Worm (Caenorhabditis elegans) whole organism, late embryonic: Measurements from ENCODE around the gene alh-1.
A peak's percentile ranks its signal among the peaks of the same experiment; 100 is the strongest.

ENCODE experiments used
- C08G9.2 ChIP-seq: sonication (generic microtip); optimal IDR thresholded peaks from 2 replicates; lab custom pipeline; 2016; ENCODE audit warnings: mild to moderate bottlenecking, missing genetic modification characterization, moderate library complexity, missing compliant biosample characterization
- C38D4.7 ChIP-seq: fragments of 200-800 bp; sonication (Bioruptor generic); optimal IDR thresholded peaks from 2 replicates; lab custom pipeline; 2018; ENCODE audit warnings: mild to moderate bottlenecking, missing genetic modification characterization, moderate library complexity, missing compliant biosample characterization
- K02D7.2 ChIP-seq: sonication (generic microtip); optimal IDR thresholded peaks from 2 replicates; lab custom pipeline; 2017; ENCODE audit warnings: mild to moderate bottlenecking, missing genetic modification characterization, missing compliant biosample characterization
- T23F11.4 ChIP-seq: fragments of 200-800 bp; sonication (Bioruptor generic); optimal IDR thresholded peaks from 2 replicates; lab custom pipeline; 2018; ENCODE audit warnings: mild to moderate bottlenecking, missing genetic modification characterization, missing compliant biosample characterization
- ahr-1 ChIP-seq: sonication (generic microtip); optimal IDR thresholded peaks from 2 replicates; lab custom pipeline; 2016; ENCODE audit warnings: missing genetic modification characterization, missing compliant biosample characterization
- ceh-18 ChIP-seq: sonication (generic microtip); optimal IDR thresholded peaks from 2 replicates; lab custom pipeline; 2016; ENCODE audit warnings: missing genetic modification characterization, missing compliant biosample characterization
- ceh-2 ChIP-seq: sonication (generic microtip); optimal IDR thresholded peaks from 2 replicates; lab custom pipeline; 2016; ENCODE audit warnings: missing genotype, missing genetic modification characterization, missing compliant biosample characterization
- ceh-30 ChIP-seq: fragments of 150-350 bp; optimal IDR thresholded peaks from 2 replicates; lab custom pipeline; 2014; ENCODE audit warnings: missing biosample characterization, missing genetic modification characterization
- ceh-31 ChIP-seq: sonication (generic microtip); optimal IDR thresholded peaks from 2 replicates; lab custom pipeline; 2016; ENCODE audit warnings: missing genetic modification characterization, missing compliant biosample characterization
- ceh-45 ChIP-seq: fragments of 200-800 bp; sonication (Bioruptor generic); IDR thresholded peaks from 2 replicates; pipeline ENCODE4 v1.3.6; 2022; ENCODE audit warnings: missing genetic modification reagents, missing genetic modification characterization, missing compliant biosample characterization
- ceh-48 ChIP-seq: sonication (generic microtip); optimal IDR thresholded peaks from 2 replicates; lab custom pipeline; 2016; ENCODE audit warnings: missing genetic modification characterization, inconsistent platforms, missing compliant biosample characterization
- ceh-6 ChIP-seq: fragments of 200-800 bp; sonication (Bioruptor generic); optimal IDR thresholded peaks from 2 replicates; lab custom pipeline; 2018; ENCODE audit warnings: mild to moderate bottlenecking, missing genetic modification characterization, missing compliant biosample characterization
- che-1 ChIP-seq: sonication (generic microtip); optimal IDR thresholded peaks from 2 replicates; lab custom pipeline; 2016; ENCODE audit warnings: mild to moderate bottlenecking, missing genetic modification characterization, missing compliant biosample characterization
- dmd-4 ChIP-seq: sonication (generic microtip); optimal IDR thresholded peaks from 2 replicates; lab custom pipeline; 2016; ENCODE audit warnings: borderline replicate concordance, missing genetic modification characterization, missing compliant biosample characterization
- dve-1 ChIP-seq: sonication (generic microtip); optimal IDR thresholded peaks from 2 replicates; lab custom pipeline; 2017; ENCODE audit warnings: antibody characterized with exemption, mild to moderate bottlenecking, missing genetic modification characterization, missing compliant biosample characterization
- elt-2 ChIP-seq: sonication (generic microtip); optimal IDR thresholded peaks from 2 replicates; lab custom pipeline; 2016; ENCODE audit warnings: missing genetic modification reagents, missing genetic modification characterization, missing compliant biosample characterization
- ets-4 ChIP-seq: sonication (generic microtip); optimal IDR thresholded peaks from 2 replicates; lab custom pipeline; 2016; ENCODE audit warnings: missing genetic modification characterization, missing compliant biosample characterization
- fax-1 ChIP-seq: sonication (generic microtip); optimal IDR thresholded peaks from 2 replicates; lab custom pipeline; 2016; ENCODE audit warnings: missing genotype, missing genetic modification characterization, missing compliant biosample characterization
- fkh-6 ChIP-seq: sonication (generic microtip); optimal IDR thresholded peaks from 2 replicates; lab custom pipeline; 2016; ENCODE audit warnings: missing genetic modification characterization, missing compliant biosample characterization
- hlh-13 ChIP-seq: fragments of 200-800 bp; sonication (Bioruptor generic); optimal IDR thresholded peaks from 2 replicates; lab custom pipeline; 2018; ENCODE audit warnings: mild to moderate bottlenecking, missing genetic modification characterization, missing compliant biosample characterization
- hlh-15 ChIP-seq: sonication (generic microtip); optimal IDR thresholded peaks from 2 replicates; lab custom pipeline; 2016; ENCODE audit warnings: missing genetic modification characterization, missing compliant biosample characterization
- hlh-30 ChIP-seq: sonication (generic microtip); optimal IDR thresholded peaks from 2 replicates; lab custom pipeline; 2017; ENCODE audit warnings: antibody characterized with exemption, missing genetic modification characterization, missing compliant biosample characterization; ENCODE audit not compliant: insufficient read depth
- hlh-8 ChIP-seq: sonication (generic microtip); optimal IDR thresholded peaks from 2 replicates; lab custom pipeline; 2016; ENCODE audit warnings: missing genotype, missing genetic modification characterization, missing compliant biosample characterization
- lim-6 ChIP-seq: sonication (generic microtip); optimal IDR thresholded peaks from 2 replicates; lab custom pipeline; 2016; ENCODE audit warnings: missing genetic modification characterization, missing compliant biosample characterization
- lin-11 ChIP-seq: fragments of 200-800 bp; sonication (Bioruptor generic); optimal IDR thresholded peaks from 2 replicates; lab custom pipeline; 2018; ENCODE audit warnings: mild to moderate bottlenecking, missing genetic modification characterization, missing compliant biosample characterization
- madf-2 ChIP-seq: sonication (generic microtip); optimal IDR thresholded peaks from 2 replicates; lab custom pipeline; 2017; ENCODE audit warnings: missing genetic modification characterization, missing compliant biosample characterization
- mec-3 ChIP-seq: sonication (generic microtip); optimal IDR thresholded peaks from 2 replicates; lab custom pipeline; 2016; ENCODE audit warnings: borderline replicate concordance, missing genetic modification characterization, missing compliant biosample characterization
- nfya-1 ChIP-seq: sonication (generic microtip); optimal IDR thresholded peaks from 2 replicates; lab custom pipeline; 2017; ENCODE audit warnings: missing genetic modification characterization, mild to moderate bottlenecking, missing compliant biosample characterization, antibody characterized with exemption, moderate library complexity
- nhr-11 ChIP-seq: fragments of 150-350 bp; optimal IDR thresholded peaks from 2 replicates; lab custom pipeline; 2014; ENCODE audit warnings: missing biosample characterization, missing genetic modification characterization
- nhr-232 ChIP-seq: sonication (generic microtip); optimal IDR thresholded peaks from 2 replicates; lab custom pipeline; 2016; ENCODE audit warnings: missing genetic modification characterization, missing compliant biosample characterization
- npax-4 ChIP-seq: sonication (generic microtip); optimal IDR thresholded peaks from 2 replicates; lab custom pipeline; 2016; ENCODE audit warnings: missing genetic modification characterization, missing compliant biosample characterization
- odd-2 ChIP-seq: sonication (generic microtip); optimal IDR thresholded peaks from 2 replicates; lab custom pipeline; 2017; ENCODE audit warnings: antibody characterized with exemption, mild to moderate bottlenecking, missing genetic modification characterization, missing compliant biosample characterization
- pat-9 ChIP-seq: fragments of 200-800 bp; sonication (Bioruptor generic); optimal IDR thresholded peaks from 2 replicates; lab custom pipeline; 2018; ENCODE audit warnings: mild to moderate bottlenecking, missing genetic modification characterization, moderate library complexity, missing compliant biosample characterization
- pax-1 ChIP-seq: fragments of 150-350 bp; optimal IDR thresholded peaks from 2 replicates; lab custom pipeline; 2014; ENCODE audit warnings: missing biosample characterization, missing genetic modification characterization
- pha-4 ChIP-seq: fragments of 150-350 bp; optimal IDR thresholded peaks from 2 replicates; lab custom pipeline; 2018; ENCODE audit warnings: missing biosample characterization, missing genetic modification reagents, missing genetic modification characterization
- rnt-1 ChIP-seq: sonication (generic microtip); optimal IDR thresholded peaks from 2 replicates; lab custom pipeline; 2016; ENCODE audit warnings: missing genetic modification characterization, missing compliant biosample characterization
- sox-4 ChIP-seq: sonication (generic microtip); optimal IDR thresholded peaks from 2 replicates; lab custom pipeline; 2017; ENCODE audit warnings: mild to moderate bottlenecking, missing genetic modification characterization, inconsistent platforms, missing compliant biosample characterization
- tbx-2 ChIP-seq: sonication (generic microtip); optimal IDR thresholded peaks from 2 replicates; lab custom pipeline; 2016; ENCODE audit warnings: missing genetic modification characterization, missing compliant biosample characterization
- ttx-3 ChIP-seq: sonication (generic microtip); optimal IDR thresholded peaks from 2 replicates; lab custom pipeline; 2016; ENCODE audit warnings: missing genetic modification reagents, missing genetic modification characterization, missing compliant biosample characterization
- unc-42 ChIP-seq: sonication (generic microtip); optimal IDR thresholded peaks from 2 replicates; lab custom pipeline; 2016; ENCODE audit warnings: missing genotype, missing genetic modification characterization, missing compliant biosample characterization
- unc-55 ChIP-seq: sonication (generic microtip); optimal IDR thresholded peaks from 2 replicates; lab custom pipeline; 2017; ENCODE audit warnings: missing biosample characterization, missing genetic modification reagents, missing genetic modification characterization
- unc-86 ChIP-seq: sonication (generic microtip); optimal IDR thresholded peaks from 2 replicates; lab custom pipeline; 2016; ENCODE audit warnings: missing genetic modification characterization, missing compliant biosample characterization
- zip-5 ChIP-seq: sonication (generic microtip); optimal IDR thresholded peaks from 2 replicates; lab custom pipeline; 2016; ENCODE audit warnings: missing genetic modification characterization, missing compliant biosample characterization

The alh-1 gene

ce11 chrIII:5071509-5071908, 6.1 kb upstream of the alh-1 start, which contains the start of gene C45G9.12:
C45G9.12 (minus strand) TSS chrIII:5071609.
- TF ChIP-seq ceh-2 (tag; lab: Kevin White, UChicago), result no peak
- no peak for TF ChIP-seq sox-4 (tag; lab: Kevin White, UChicago)
- TF ChIP-seq hlh-30 (tag; lab: Kevin White, UChicago), result no peak
- no peak for TF ChIP-seq lim-6
- no peak for TF ChIP-seq ttx-3
- no peak for TF ChIP-seq fax-1 (tag; lab: Kevin White, UChicago)
- TF ChIP-seq ets-4 (tag; lab: Kevin White, UChicago), result no peak
- no peak for TF ChIP-seq pax-1 (tag; lab: Kevin White, UChicago)
- no peak for TF ChIP-seq che-1 (tag; lab: Kevin White, UChicago)
- TF ChIP-seq fkh-6 (tag; lab: Kevin White, UChicago), result no peak
- TF ChIP-seq unc-86, result no peak
- TF ChIP-seq ceh-30 (tag; lab: Kevin White, UChicago), result no peak
- TF ChIP-seq ceh-31 (tag; lab: Kevin White, UChicago), result no peak
- TF ChIP-seq madf-2, result no peak
- no peak for TF ChIP-seq hlh-13 (GFP tag; lab: Kevin White, UChicago)
- TF ChIP-seq ceh-45 (GFP tag; lab: Robert Waterston, UW), result no peak
- TF ChIP-seq ceh-18 (tag; lab: Kevin White, UChicago), result no peak
- no peak for TF ChIP-seq nfya-1 (tag; lab: Kevin White, UChicago)
- no peak for TF ChIP-seq zip-5
- no peak for TF ChIP-seq K02D7.2 (tag; lab: Kevin White, UChicago)

- TF ChIP-seq lin-11 (tag; lab: Kevin White, UChicago), result no peak
- TF ChIP-seq nfya-1 (tag; lab: Kevin White, UChicago), result no peak
- no peak for TF ChIP-seq nhr-232 (tag; lab: Kevin White, UChicago)
- TF ChIP-seq rnt-1 (tag; lab: Kevin White, UChicago), result no peak
- no peak for TF ChIP-seq dmd-4 (tag; lab: Kevin White, UChicago)
- TF ChIP-seq, all 69 proteins: peak for 0
These were observed 3.2 kb upstream of the alh-1 start, which contains the start of gene ttbk-6 for ce11 chrIII:5074398-5074797. ttbk-6 (plus strand) TSS chrIII:5074698.

ce11 chrIII:5076569-5076968, 995 bp upstream of the alh-1 start:
- no peak for TF ChIP-seq tbx-2 (tag; lab: Kevin White, UChicago)

- TF ChIP-seq elt-2 (tag; lab: Kevin White, UChicago) (peak; percentile 15), ceh-48 (no peak), dve-1 (tag; lab: Kevin White, UChicago) (no peak)
These were observed 498 bp downstream of the alh-1 start for ce11 chrIII:5078062-5078461.

ce11 chrIII:5080700-5081572, 3.4 kb downstream of the alh-1 start:
- TF ChIP-seq K02D7.2 (tag; lab: Kevin White, UChicago), result peak; percentile 65
- TF ChIP-seq ceh-2 (tag; lab: Kevin White, UChicago), result peak; percentile 60
- no peak for TF ChIP-seq ceh-48
- TF ChIP-seq npax-4 (tag; lab: Kevin White, UChicago), result peak; percentile 29
- peak; percentile 52 for TF ChIP-seq nfya-1 (tag; lab: Kevin White, UChicago)
- TF ChIP-seq ahr-1, result peak; percentile 15
- peak; percentile 5 for TF ChIP-seq lim-6
- no peak for TF ChIP-seq odd-2
- TF ChIP-seq nhr-11, result no peak
- no peak for TF ChIP-seq hlh-8 (tag; lab: Kevin White, UChicago)
- peak; percentile 28 for TF ChIP-seq T23F11.4 (GFP tag; lab: Kevin White, UChicago)
- TF ChIP-seq hlh-15, result no peak
- peak; percentile 53 for TF ChIP-seq dve-1 (tag; lab: Kevin White, UChicago)
- peak; percentile 73 for TF ChIP-seq C38D4.7 (GFP tag; lab: Kevin White, UChicago)
- peak; percentile 61 for TF ChIP-seq unc-42 (tag; lab: Kevin White, UChicago)
- peak; percentile 44 for TF ChIP-seq pat-9 (tag; lab: Kevin White, UChicago)
- peak; percentile 39 for TF ChIP-seq C08G9.2 (tag; lab: Kevin White, UChicago)
- TF ChIP-seq unc-55 (GFP tag; lab: Kevin White, UChicago), result no peak
- TF ChIP-seq mec-3 (tag; lab: Kevin White, UChicago), result no peak
- TF ChIP-seq hlh-13 (GFP tag; lab: Kevin White, UChicago), result peak; percentile 47
- peak; percentile 25 for TF ChIP-seq ceh-31 (tag; lab: Kevin White, UChicago)
- no peak for TF ChIP-seq pha-4 (tag; lab: Kevin White, UChicago)
- peak; percentile 69 for TF ChIP-seq ceh-6 (GFP tag; lab: Kevin White, UChicago)
